Worm (Caenorhabditis elegans) whole organism, L4/young adult: Measurements from ENCODE around the gene T08G3.6.

ENCODE experiments used
- W03F9.2 ChIP-seq: fragments of 150-350 bp; optimal IDR thresholded peaks from 2 replicates; lab custom pipeline; 2014; ENCODE audit warnings: missing biosample characterization, missing genetic modification characterization
- dao-5 ChIP-seq: sonication (generic microtip); optimal IDR thresholded peaks from 2 replicates; lab custom pipeline; 2016; ENCODE audit warnings: missing genotype, missing genetic modification characterization, moderate library complexity, missing compliant biosample characterization
- him-1 ChIP-seq: sonication (generic microtip); optimal IDR thresholded peaks from 2 replicates; lab custom pipeline; 2016; ENCODE audit warnings: missing genotype, missing genetic modification reagents, missing genetic modification characterization, missing compliant biosample characterization

Gene T08G3.6

DNA sequence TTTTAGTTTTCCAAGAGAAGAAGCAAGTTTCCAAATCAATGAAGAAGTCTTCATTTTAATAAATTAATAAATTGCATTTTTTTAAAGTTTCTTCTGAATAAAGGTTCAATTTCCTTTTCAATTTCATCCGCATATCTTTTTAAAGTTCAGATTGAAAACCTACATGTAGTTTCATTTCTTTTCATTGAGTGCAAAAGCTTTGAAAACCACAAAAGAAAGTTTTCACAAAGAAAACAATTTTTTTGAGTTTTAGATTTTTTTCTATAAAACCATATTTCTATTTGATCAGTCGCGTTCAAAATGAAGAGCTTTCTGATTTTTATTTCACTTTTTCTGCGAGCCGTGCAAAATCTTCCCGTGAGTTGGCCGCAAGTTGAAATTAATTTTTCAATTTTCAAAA is at the start of gene T08G3.6:
Gene T08G3.6 (plus strand): TSS at position 301 of the 400 bp plus-strand sequence.
- TF ChIP-seq W03F9.2, result no peak
- no peak for TF ChIP-seq him-1
- TF ChIP-seq dao-5 (tag; lab: Kevin White, UChicago), result no peak

DNA sequence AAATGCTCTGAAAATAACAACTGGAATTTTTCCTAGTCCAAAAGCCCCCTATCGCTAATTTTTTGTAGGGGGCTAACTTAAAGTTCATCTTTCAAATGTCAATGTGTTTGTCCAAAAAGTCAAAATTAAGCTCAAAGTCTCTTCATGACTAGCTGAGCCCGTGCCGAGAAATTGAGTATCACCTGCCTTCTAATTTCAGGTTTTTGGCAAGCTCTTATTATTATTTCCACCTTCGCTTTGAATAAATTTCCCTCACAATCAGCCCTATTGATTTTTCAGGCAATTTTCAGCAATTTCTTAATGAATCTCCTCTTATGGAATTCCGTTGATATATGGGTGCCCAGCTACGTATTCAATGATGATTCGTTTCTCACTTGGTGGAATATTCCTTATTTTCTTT is 46.4 kb upstream of the T08G3.6 start, which contains the start of gene sre-36:
Gene sre-36 (plus strand): TSS at position 301 of the 400 bp plus-strand sequence.
- TF ChIP-seq him-1, result no peak
- TF ChIP-seq W03F9.2, result no peak
- TF ChIP-seq dao-5 (tag; lab: Kevin White, UChicago), result no peak

DNA sequence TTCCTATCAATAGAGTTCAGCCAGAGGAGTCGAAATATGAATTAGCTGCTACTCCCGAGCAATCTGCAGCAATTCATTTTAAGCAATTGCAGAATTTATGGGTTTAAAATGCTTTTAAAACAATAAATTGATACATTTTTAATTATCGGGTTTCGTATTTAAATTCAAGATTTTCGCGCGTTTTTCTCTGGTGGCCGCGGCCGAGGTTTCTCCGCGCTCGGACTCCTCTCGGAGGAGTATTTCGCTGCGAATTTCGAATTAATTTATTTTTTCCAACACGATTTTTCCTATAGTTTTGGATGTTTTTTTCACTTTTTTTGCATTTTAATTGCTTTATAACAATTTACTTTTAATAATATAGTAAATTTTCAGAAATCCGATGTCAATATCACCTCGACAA is 44.3 kb upstream of the T08G3.6 start, which contains the start of gene F13A7.14:
Gene F13A7.14 (plus strand): TSS at position 373 of the 400 bp plus-strand sequence.
- no peak for TF ChIP-seq him-1
- TF ChIP-seq W03F9.2, result peak; percentile 72
- no peak for TF ChIP-seq dao-5 (tag; lab: Kevin White, UChicago)

DNA sequence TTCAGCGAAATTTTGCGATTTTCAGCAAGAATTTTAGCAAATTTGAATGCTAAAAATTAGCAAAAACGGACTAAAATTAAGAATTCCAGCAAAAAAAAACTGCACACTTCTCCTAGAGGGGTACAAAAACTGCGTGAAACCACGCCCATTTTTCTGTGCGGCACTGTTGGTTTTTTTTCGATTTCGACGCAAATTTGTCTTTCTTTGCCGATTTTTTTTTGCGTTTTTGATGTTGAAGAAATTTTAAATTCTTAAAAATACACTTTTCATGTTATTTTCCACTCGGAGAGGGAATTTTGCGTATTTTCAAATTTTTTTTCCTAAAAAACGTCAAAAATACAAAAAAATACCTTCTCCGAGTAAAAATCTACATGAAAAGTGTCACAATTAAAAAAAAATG is 41.8 kb upstream of the T08G3.6 start, which contains the start of gene syp-1:
Gene syp-1 (plus strand): TSS at position 301 of the 400 bp plus-strand sequence.
- TF ChIP-seq W03F9.2, result no peak
- no peak for TF ChIP-seq him-1
- no peak for TF ChIP-seq dao-5 (tag; lab: Kevin White, UChicago)

DNA sequence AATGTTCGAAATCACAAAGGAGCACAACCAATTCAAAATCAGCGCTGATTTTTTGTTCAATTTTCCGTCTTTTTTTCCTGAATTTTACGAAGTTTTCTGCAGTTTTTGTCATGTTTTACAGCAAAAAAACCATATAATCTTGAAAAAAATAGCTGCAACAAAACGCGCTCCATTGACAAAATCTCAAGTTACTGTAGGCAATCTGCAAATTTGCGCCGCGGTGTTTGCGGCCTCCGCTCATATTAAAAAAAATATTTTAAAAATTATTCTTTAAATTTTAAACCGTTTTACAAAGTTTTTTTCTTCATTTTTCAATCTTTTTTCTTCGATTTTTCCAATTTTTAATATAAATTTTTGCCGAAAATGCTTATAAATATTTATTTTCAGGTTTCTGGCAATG is 40.4 kb upstream of the T08G3.6 start:
- TF ChIP-seq dao-5 (tag; lab: Kevin White, UChicago), result no peak
- TF ChIP-seq him-1, result no peak
- TF ChIP-seq W03F9.2, result no peak

DNA sequence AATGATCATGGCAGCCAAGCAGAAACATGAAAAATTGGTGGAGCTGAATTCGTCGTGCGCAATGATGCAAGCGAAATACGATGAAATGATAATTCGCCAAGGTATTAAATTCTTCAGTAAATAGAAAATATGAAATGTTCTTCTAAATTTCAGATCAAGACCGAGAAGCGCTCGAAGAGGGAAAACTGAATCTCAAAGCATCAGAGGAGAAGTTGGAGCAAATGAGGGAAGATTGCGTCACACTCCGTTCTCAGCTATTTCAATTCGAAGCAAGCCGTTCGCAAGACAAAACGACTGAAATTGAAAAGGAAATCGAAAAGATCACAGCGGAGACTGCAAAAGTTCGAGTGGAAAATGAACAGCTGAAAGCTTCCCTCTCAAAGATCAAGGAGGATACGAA is 39.4 kb upstream of the T08G3.6 start:
- TF ChIP-seq dao-5 (tag; lab: Kevin White, UChicago), result no peak

DNA sequence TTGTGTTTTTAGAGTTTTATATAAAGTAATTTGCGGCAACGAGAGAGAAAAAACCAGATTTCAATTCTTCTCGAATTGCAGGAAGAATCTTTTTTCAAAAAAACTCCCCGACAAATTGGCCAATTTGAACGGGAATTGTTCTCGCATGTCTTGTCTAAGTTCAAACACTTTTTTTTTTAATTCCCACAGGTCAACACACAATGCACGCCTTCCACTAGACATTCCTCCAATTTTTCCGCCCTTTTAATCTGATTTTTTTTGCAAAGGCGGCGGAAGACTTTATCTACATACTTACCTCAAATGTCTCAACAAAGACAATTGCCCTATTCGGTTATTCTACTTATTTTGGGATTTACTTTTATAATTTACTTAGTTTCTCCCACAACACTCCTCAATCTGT is 38.1 kb upstream of the T08G3.6 start, which contains the start of gene F26D2.3:
Gene F26D2.3 (plus strand): TSS at position 301 of the 400 bp plus-strand sequence.
- TF ChIP-seq him-1 (no peak), W03F9.2 (no peak), dao-5 (tag; lab: Kevin White, UChicago) (no peak)

DNA sequence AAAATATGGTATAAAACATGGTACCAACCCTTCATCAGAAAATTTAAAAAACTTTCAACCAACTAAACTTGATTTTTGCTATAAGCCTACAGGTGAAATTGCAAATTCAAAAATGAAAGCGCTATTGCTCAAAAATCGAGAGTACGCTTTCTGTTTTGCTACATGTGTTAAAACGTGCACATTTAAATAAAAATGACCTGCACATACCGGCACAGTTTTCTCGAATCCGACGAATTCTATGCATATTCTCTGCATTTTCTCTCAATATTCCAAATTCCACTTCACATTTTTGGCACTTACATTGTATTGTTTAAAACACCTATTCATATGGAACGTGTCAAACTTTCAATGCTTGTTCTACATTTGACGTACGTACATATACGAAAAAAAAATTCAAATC is 35.3 kb upstream of the T08G3.6 start, which contains the start of gene srh-145:
Gene srh-145 (plus strand): TSS at position 193 of the 400 bp plus-strand sequence.
- TF ChIP-seq him-1, result no peak
- no peak for TF ChIP-seq dao-5 (tag; lab: Kevin White, UChicago)
- no peak for TF ChIP-seq W03F9.2

DNA sequence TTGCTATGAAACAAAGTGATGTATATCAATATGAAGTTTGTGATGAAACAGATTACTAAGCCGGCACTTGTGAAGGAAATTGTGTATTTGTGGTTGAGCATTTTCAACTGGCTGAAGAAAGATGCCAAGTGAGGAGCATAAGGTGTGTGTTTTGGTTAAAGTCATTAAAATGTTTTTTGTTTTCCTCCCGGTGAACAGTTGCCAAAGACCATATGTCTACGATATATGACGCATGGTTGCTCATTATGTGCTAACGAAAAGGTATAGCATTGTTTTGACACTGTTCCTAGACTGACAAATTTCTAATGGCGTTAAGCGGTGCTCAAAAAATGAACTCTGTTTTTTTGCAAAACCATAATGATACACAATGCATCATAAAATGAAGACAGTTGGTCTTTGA is 28.8 kb upstream of the T08G3.6 start, which contains the start of gene str-55:
Gene str-55 (minus strand): TSS at position 101 of the 400 bp plus-strand sequence.
- no peak for TF ChIP-seq W03F9.2
- no peak for TF ChIP-seq dao-5 (tag; lab: Kevin White, UChicago)
- TF ChIP-seq him-1, result no peak

DNA sequence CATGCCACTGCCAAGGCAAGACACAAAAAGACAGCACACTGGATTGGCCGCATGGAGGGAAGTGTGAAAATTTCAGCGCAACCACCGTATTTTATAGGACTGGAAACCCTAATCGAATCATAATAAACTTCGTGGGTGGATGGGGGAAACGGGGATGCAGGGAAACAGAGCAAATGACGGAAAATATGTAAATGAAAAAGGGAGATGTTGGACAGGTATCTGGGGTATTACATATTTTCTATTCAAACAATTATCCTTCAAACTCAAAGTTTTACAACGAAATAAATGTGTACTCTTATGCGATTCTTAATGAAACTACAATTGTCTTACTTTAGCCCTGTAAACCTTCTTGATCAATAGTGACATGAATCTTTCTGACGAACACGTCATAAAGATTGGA is 26.0 kb upstream of the T08G3.6 start, which contains the start of gene F26D2.16:
Gene F26D2.16 (minus strand): TSS at position 101 of the 400 bp plus-strand sequence.
- TF ChIP-seq dao-5 (tag; lab: Kevin White, UChicago), result no peak
- TF ChIP-seq him-1, result no peak
- no peak for TF ChIP-seq W03F9.2

DNA sequence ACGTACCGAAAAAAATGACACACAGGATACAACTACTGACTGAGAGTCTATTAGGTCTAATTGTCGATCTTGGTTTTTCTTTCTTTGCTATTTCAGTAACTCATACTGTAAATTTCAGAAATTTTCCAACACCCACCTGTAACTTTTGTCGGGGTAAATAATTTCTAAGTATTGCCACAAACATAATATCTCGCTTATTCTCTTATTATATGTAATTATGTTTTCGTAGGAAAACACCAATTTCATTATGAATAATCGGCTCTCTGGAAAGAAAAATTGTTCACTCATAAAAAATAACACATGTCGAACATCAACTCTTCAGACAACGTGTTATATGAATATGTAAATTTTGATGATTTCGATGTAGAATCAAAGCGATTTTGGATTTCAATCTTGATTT is 25.1 kb upstream of the T08G3.6 start, which contains the start of gene srw-48:
Gene srw-48 (plus strand): TSS at position 301 of the 400 bp plus-strand sequence.
- TF ChIP-seq W03F9.2 (no peak), him-1 (no peak), dao-5 (tag; lab: Kevin White, UChicago) (no peak)

DNA sequence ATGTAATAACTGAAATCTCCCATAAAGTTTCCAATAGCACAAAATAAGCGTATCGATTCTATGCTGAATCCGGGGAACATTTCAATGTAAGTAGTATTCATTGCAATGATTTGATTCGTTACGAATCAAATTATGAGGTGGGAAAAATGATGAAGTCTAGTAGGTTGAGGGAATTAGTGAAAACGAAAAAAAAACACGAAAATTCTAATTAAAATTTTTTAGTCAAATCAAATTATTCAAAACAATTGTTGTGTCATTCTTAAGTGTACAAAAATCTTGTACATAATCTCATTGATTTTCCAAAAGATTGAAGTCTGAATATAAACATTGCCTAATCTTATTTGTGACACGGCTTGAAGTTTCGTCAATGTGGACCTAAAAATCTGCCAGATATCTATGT is 21.3 kb upstream of the T08G3.6 start, which contains the start of gene srw-29:
Gene srw-29 (minus strand): TSS at position 101 of the 400 bp plus-strand sequence.
- TF ChIP-seq W03F9.2 (no peak), dao-5 (tag; lab: Kevin White, UChicago) (no peak), him-1 (no peak)

DNA sequence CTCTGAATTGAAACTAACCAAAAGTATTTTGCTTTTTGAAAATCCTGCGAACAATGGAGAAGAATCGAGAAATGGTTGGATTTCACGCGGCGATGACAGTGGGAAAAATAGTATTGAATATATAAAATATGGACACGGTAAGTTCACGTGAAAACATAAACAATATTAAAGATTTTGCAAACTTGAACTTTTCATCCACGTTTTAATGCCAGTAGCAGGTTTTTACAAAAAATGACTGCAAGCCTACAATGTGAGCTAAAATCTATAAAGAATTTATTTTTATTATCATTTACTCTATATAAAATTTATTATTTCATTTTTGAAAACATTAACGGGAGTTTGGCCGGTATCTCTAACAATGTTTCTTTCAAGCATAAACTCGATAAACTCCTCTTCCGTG is 16.3 kb upstream of the T08G3.6 start, which contains the start of gene F26D2.10:
Gene F26D2.10 (minus strand): TSS at position 101 of the 400 bp plus-strand sequence.
- TF ChIP-seq him-1, result no peak
- TF ChIP-seq W03F9.2, result no peak
- no peak for TF ChIP-seq dao-5 (tag; lab: Kevin White, UChicago)

DNA sequence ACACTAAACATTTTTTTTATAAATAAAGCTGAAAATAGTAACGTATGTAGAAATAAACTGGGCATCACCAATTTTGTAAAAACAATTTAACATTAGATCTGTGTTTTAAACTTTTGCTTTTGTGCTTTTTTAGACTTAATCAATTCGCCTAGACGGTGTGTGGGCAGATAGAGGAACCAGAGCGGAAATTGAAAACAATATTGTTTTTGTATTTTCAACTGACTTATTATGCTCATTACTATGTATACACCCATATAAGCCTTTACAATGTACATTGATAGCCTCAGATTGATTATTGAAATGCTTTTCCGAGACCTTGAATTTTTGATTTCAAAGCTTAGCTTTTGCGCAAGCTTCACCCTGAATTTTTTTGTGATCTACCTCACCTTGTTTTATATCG is 15.8 kb upstream of the T08G3.6 start, which contains the start of gene str-73:
Gene str-73 (plus strand): TSS at position 301 of the 400 bp plus-strand sequence.
- TF ChIP-seq dao-5 (tag; lab: Kevin White, UChicago), result no peak
- no peak for TF ChIP-seq W03F9.2
- TF ChIP-seq him-1, result no peak

DNA sequence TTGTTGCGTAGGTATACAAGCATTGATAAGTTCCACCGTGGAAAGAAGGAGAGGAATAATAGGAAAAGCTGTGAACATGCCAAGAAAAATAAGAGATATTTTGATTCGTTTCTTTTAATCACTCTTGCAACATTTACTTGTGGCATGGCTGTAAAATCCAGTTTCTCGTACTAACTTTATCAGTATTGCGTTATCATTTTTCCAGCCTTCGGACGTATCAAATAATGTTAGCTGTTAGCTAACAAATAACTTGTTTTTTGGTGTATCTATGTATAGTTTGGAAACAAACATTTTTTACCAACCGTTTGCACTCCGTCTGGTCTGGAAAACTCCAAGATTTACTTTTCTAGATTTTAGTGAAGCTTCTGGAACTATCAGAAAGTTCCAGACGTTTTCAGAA is 12.3 kb upstream of the T08G3.6 start, which contains the start of gene clec-234:
Gene clec-234 (minus strand): TSS at position 101 of the 400 bp plus-strand sequence.
- TF ChIP-seq him-1 (no peak), dao-5 (tag; lab: Kevin White, UChicago) (no peak), W03F9.2 (no peak)
